Worm (Caenorhabditis elegans) whole organism, late embryonic: ENCODE measurements around the gene abf-3.
"Not testable (repeated sequence)": the region's sequence is repeated elsewhere in the genome, so short reads cannot be mapped to it uniquely, and the experiment has no call there.

ENCODE experiments used
- C38D4.7 ChIP-seq: fragments of 200-800 bp; sonication (Bioruptor generic); optimal IDR thresholded peaks from 2 replicates; lab custom pipeline; 2018; ENCODE audit warnings: mild to moderate bottlenecking, missing genetic modification characterization, moderate library complexity, missing compliant biosample characterization
- K02D7.2 ChIP-seq: sonication (generic microtip); optimal IDR thresholded peaks from 2 replicates; lab custom pipeline; 2017; ENCODE audit warnings: mild to moderate bottlenecking, missing genetic modification characterization, missing compliant biosample characterization
- K09A11.1 ChIP-seq: sonication (generic microtip); optimal IDR thresholded peaks from 2 replicates; lab custom pipeline; 2017; ENCODE audit warnings: antibody characterized with exemption, mild to moderate bottlenecking, missing genetic modification characterization, missing compliant biosample characterization; ENCODE audit not compliant: insufficient read depth
- T23F11.4 ChIP-seq: fragments of 200-800 bp; sonication (Bioruptor generic); optimal IDR thresholded peaks from 2 replicates; lab custom pipeline; 2018; ENCODE audit warnings: mild to moderate bottlenecking, missing genetic modification characterization, missing compliant biosample characterization
- ahr-1 ChIP-seq: sonication (generic microtip); optimal IDR thresholded peaks from 2 replicates; lab custom pipeline; 2016; ENCODE audit warnings: missing genetic modification characterization, missing compliant biosample characterization
- ceh-14 ChIP-seq: sonication (generic microtip); optimal IDR thresholded peaks from 2 replicates; lab custom pipeline; 2016; ENCODE audit warnings: missing genotype, missing genetic modification characterization, missing compliant biosample characterization
- ceh-18 ChIP-seq: sonication (generic microtip); optimal IDR thresholded peaks from 2 replicates; lab custom pipeline; 2016; ENCODE audit warnings: missing genetic modification characterization, missing compliant biosample characterization
- ceh-19 ChIP-seq: fragments of 200-800 bp; sonication (Bioruptor generic); optimal IDR thresholded peaks from 2 replicates; lab custom pipeline; 2018; ENCODE audit warnings: mild to moderate bottlenecking, missing genetic modification characterization, missing compliant biosample characterization
- ceh-24 ChIP-seq: sonication (generic microtip); optimal IDR thresholded peaks from 2 replicates; lab custom pipeline; 2016; ENCODE audit warnings: mild to moderate bottlenecking, missing genetic modification characterization, missing compliant biosample characterization
- ceh-30 ChIP-seq: fragments of 150-350 bp; optimal IDR thresholded peaks from 2 replicates; lab custom pipeline; 2014; ENCODE audit warnings: missing biosample characterization, missing genetic modification characterization
- ceh-31 ChIP-seq: sonication (generic microtip); optimal IDR thresholded peaks from 2 replicates; lab custom pipeline; 2016; ENCODE audit warnings: missing genetic modification characterization, missing compliant biosample characterization
- ceh-9 ChIP-seq: sonication (generic microtip); optimal IDR thresholded peaks from 2 replicates; lab custom pipeline; 2016; ENCODE audit warnings: mild to moderate bottlenecking, missing genetic modification characterization, inconsistent platforms, missing compliant biosample characterization
- dve-1 ChIP-seq: sonication (generic microtip); optimal IDR thresholded peaks from 2 replicates; lab custom pipeline; 2017; ENCODE audit warnings: antibody characterized with exemption, mild to moderate bottlenecking, missing genetic modification characterization, missing compliant biosample characterization
- elt-2 ChIP-seq: sonication (generic microtip); optimal IDR thresholded peaks from 2 replicates; lab custom pipeline; 2016; ENCODE audit warnings: missing genetic modification reagents, missing genetic modification characterization, missing compliant biosample characterization
- elt-4 ChIP-seq: sonication (generic microtip); optimal IDR thresholded peaks from 2 replicates; lab custom pipeline; 2016; ENCODE audit warnings: missing genetic modification characterization, missing compliant biosample characterization
- ets-4 ChIP-seq: sonication (generic microtip); optimal IDR thresholded peaks from 2 replicates; lab custom pipeline; 2016; ENCODE audit warnings: missing genetic modification characterization, missing compliant biosample characterization
- eyg-1 ChIP-seq: sonication (generic microtip); optimal IDR thresholded peaks from 2 replicates; lab custom pipeline; 2016; ENCODE audit warnings: missing genotype, missing genetic modification characterization, missing compliant biosample characterization
- fax-1 ChIP-seq: sonication (generic microtip); optimal IDR thresholded peaks from 2 replicates; lab custom pipeline; 2016; ENCODE audit warnings: missing genotype, missing genetic modification characterization, missing compliant biosample characterization
- fkh-10 ChIP-seq: fragments of 150-350 bp; optimal IDR thresholded peaks from 2 replicates; lab custom pipeline; 2014; ENCODE audit warnings: missing biosample characterization, missing genetic modification reagents, missing genetic modification characterization
- gmeb-2 ChIP-seq: sonication (generic microtip); optimal IDR thresholded peaks from 2 replicates; lab custom pipeline; 2016; ENCODE audit warnings: missing genetic modification characterization, inconsistent platforms, missing compliant biosample characterization
- lim-6 ChIP-seq: sonication (generic microtip); optimal IDR thresholded peaks from 2 replicates; lab custom pipeline; 2016; ENCODE audit warnings: missing genetic modification characterization, missing compliant biosample characterization
- lin-11 ChIP-seq: fragments of 200-800 bp; sonication (Bioruptor generic); optimal IDR thresholded peaks from 2 replicates; lab custom pipeline; 2018; ENCODE audit warnings: mild to moderate bottlenecking, missing genetic modification characterization, missing compliant biosample characterization
- madf-2 ChIP-seq: sonication (generic microtip); optimal IDR thresholded peaks from 2 replicates; lab custom pipeline; 2017; ENCODE audit warnings: missing genetic modification characterization, missing compliant biosample characterization
- nfya-1 ChIP-seq: sonication (generic microtip); optimal IDR thresholded peaks from 2 replicates; lab custom pipeline; 2017; ENCODE audit warnings: missing genetic modification characterization, mild to moderate bottlenecking, missing compliant biosample characterization, antibody characterized with exemption, moderate library complexity
- nhr-232 ChIP-seq: sonication (generic microtip); optimal IDR thresholded peaks from 2 replicates; lab custom pipeline; 2016; ENCODE audit warnings: missing genetic modification characterization, missing compliant biosample characterization
- npax-4 ChIP-seq: sonication (generic microtip); optimal IDR thresholded peaks from 2 replicates; lab custom pipeline; 2016; ENCODE audit warnings: missing genetic modification characterization, missing compliant biosample characterization
- odd-2 ChIP-seq: sonication (generic microtip); optimal IDR thresholded peaks from 2 replicates; lab custom pipeline; 2017; ENCODE audit warnings: antibody characterized with exemption, mild to moderate bottlenecking, missing genetic modification characterization, missing compliant biosample characterization
- pqm-1 ChIP-seq: sonication (generic microtip); optimal IDR thresholded peaks from 2 replicates; lab custom pipeline; 2016; ENCODE audit warnings: missing genetic modification characterization, missing compliant biosample characterization
- pros-1 ChIP-seq: fragments of 150-350 bp; optimal IDR thresholded peaks from 2 replicates; lab custom pipeline; 2014; ENCODE audit warnings: missing biosample characterization, missing genetic modification reagents, missing genetic modification characterization
- sox-2 ChIP-seq: fragments of 200-800 bp; sonication (Bioruptor generic); IDR thresholded peaks from 2 replicates; pipeline ENCODE4 v1.3.6; 2022; ENCODE audit warnings: missing genetic modification reagents, missing genetic modification characterization, missing compliant biosample characterization
- sox-4 ChIP-seq: sonication (generic microtip); optimal IDR thresholded peaks from 2 replicates; lab custom pipeline; 2017; ENCODE audit warnings: mild to moderate bottlenecking, missing genetic modification characterization, inconsistent platforms, missing compliant biosample characterization
- tbx-2 ChIP-seq: sonication (generic microtip); optimal IDR thresholded peaks from 2 replicates; lab custom pipeline; 2016; ENCODE audit warnings: missing genetic modification characterization, missing compliant biosample characterization
- tbx-7 ChIP-seq: sonication (generic microtip); optimal IDR thresholded peaks from 2 replicates; lab custom pipeline; 2016; ENCODE audit warnings: missing genotype, missing genetic modification characterization, missing compliant biosample characterization
- ttx-3 ChIP-seq: sonication (generic microtip); optimal IDR thresholded peaks from 2 replicates; lab custom pipeline; 2016; ENCODE audit warnings: missing genetic modification reagents, missing genetic modification characterization, missing compliant biosample characterization
- unc-3 ChIP-seq, 2 experiments: fragments of 200-800 bp in 1 of 2; sonication (Bioruptor generic) in 1 of 2; sonication (generic microtip) in 1 of 2; conservative IDR thresholded peaks in 1 of 2; optimal IDR thresholded peaks in 1 of 2; 2 replicates each; pipeline versions ENCODE4 v1.3.6 to Lab custom; 2016 to 2022; ENCODE audit warnings: missing compliant biosample characterization in 2 of 2, missing genetic modification characterization in 2 of 2, missing genetic modification reagents in 1 of 2
- unc-86 ChIP-seq: sonication (generic microtip); optimal IDR thresholded peaks from 2 replicates; lab custom pipeline; 2016; ENCODE audit warnings: missing genetic modification characterization, missing compliant biosample characterization

Gene abf-3

ce11 chrV:15807420-15807819 lies 10.2 kb downstream of the abf-3 start, which contains the start of gene srsx-38:
Gene srsx-38 (minus strand): TSS chrV:15807520.
- TF ChIP-seq ets-4, sox-4, fax-1 (tag; lab: Kevin White, UChicago): not testable (repeated sequence)

- not testable (repeated sequence) for TF ChIP-seq sox-4, nhr-232, K02D7.2 (tag; lab: Kevin White, UChicago)
These were observed 13.9 kb downstream of the abf-3 start, which contains the start of gene T26E4.18 for ce11 chrV:15803748-15804147. Gene T26E4.18 (minus strand): TSS chrV:15803848.

DNA sequence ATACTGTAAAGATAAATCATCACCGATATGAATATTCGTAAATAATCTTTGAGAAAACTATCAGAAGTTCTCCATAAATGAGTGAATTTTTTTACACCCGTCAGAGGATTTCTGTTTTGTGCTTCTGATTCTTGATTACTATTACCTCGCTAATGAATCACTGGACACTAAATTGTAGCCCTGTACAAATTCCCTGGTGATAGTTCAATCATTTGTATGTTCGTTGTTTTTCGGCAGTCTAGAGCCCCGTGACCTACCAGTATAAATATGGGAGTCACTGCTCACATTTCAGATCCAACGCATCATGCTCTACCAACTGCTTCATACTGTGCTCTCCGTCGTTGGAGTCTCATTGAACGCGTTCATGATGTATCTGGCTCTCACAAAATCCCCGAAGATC lies 14.6 kb downstream of the abf-3 start, which contains the start of gene srd-27:
Gene srd-27 (plus strand): TSS at position 301 of the 400 bp plus-strand sequence.
- TF ChIP-seq ceh-24, dve-1, madf-2 (tag; lab: Kevin White, UChicago): not testable (repeated sequence)
- TF ChIP-seq, all 69 proteins: peak for 0; not testable (repeated sequence) for 69

- TF ChIP-seq fkh-10 (GFP tag; lab: Kevin White, UChicago); tbx-7; lim-6 (tag; lab: Kevin White, UChicago): not testable (repeated sequence)
These were observed 15.0 kb downstream of the abf-3 start, which contains the start of gene T26E4.9 for ce11 chrV:15802623-15803022. Gene T26E4.9 (minus strand): TSS chrV:15802723.

ce11 chrV:15798108-15798507 lies 19.5 kb downstream of the abf-3 start, which contains the start of gene T26E4.10:
Gene T26E4.10 (minus strand): TSS chrV:15798208.
- TF ChIP-seq ceh-18 (tag; lab: Kevin White, UChicago) (no peak), ceh-9 (tag; lab: Kevin White, UChicago) (no peak), sox-2 (GFP tag; lab: Robert Waterston, UW) (no peak), pqm-1 (no peak), tbx-7 (no peak), ceh-30 (tag; lab: Kevin White, UChicago) (no peak), pros-1 (tag; lab: Kevin White, UChicago) (no peak), gmeb-2 (tag; lab: Kevin White, UChicago) (no peak), elt-2 (tag; lab: Kevin White, UChicago) (no peak), tbx-2 (tag; lab: Kevin White, UChicago) (no peak), ahr-1 (tag; lab: Kevin White, UChicago) (no peak), unc-3 (GFP tag; conservative IDR thresholded peaks at IDR 0.05; lab: Robert Waterston, UW) (no peak), unc-3 (tag; optimal IDR thresholded peaks at IDR 0.05; lab: Kevin White, UChicago) (no peak), K09A11.1 (tag; lab: Kevin White, UChicago) (no peak), ceh-19 (GFP tag; lab: Kevin White, UChicago) (no peak), eyg-1 (tag; lab: Kevin White, UChicago) (no peak), ttx-3 (no peak), elt-4 (no peak)
- TF ChIP-seq, all 69 proteins: peak for 0

DNA sequence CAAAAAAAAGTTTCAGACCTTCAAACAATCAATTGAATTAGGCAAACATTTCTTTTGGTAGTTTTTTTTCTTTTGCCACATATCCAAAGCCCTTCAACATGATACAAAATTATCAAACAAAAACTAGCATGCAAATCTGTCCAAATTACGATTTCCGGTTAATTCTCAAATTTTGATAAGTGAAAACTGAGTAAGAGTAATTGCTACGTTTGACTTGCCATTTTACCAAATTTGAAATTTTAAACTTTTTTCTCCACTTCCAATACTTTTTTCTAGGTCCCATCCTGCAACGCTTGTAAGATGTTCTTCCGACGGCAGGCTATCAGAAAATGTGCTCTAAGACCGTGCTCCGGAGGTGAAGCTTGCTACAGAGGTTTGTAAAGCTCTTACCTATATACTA lies 21.6 kb downstream of the abf-3 start, which contains the start of gene nhr-223:
Gene nhr-223 (plus strand): TSS at position 301 of the 400 bp plus-strand sequence.
- TF ChIP-seq ceh-31 (tag; lab: Kevin White, UChicago) (no peak), lin-11 (tag; lab: Kevin White, UChicago) (no peak), fax-1 (tag; lab: Kevin White, UChicago) (no peak), lim-6 (tag; lab: Kevin White, UChicago) (no peak), C38D4.7 (GFP tag; lab: Kevin White, UChicago) (no peak), npax-4 (tag; lab: Kevin White, UChicago) (no peak), odd-2 (tag; lab: Kevin White, UChicago) (no peak), madf-2 (tag; lab: Kevin White, UChicago) (no peak), unc-86 (tag; lab: Kevin White, UChicago) (no peak), nfya-1 (tag; lab: Kevin White, UChicago) (no peak), T23F11.4 (no peak), ceh-14 (tag; lab: Kevin White, UChicago) (no peak), sox-2 (GFP tag; lab: Robert Waterston, UW) (no peak), K02D7.2 (tag; lab: Kevin White, UChicago) (no peak)
- TF ChIP-seq, all 69 proteins: peak for 0
